Fruit fly (Drosophila melanogaster) whole organism, prepupa: Measurements from ENCODE around the gene Neurl4.

Source experiments
- CG10631 ChIP-seq: fragments of 200-800 bp; sonication (Bioruptor generic); optimal IDR thresholded peaks from 2 replicates; lab custom pipeline; 2016; ENCODE audit warnings: missing biosample characterization, missing genetic modification characterization
- CG10669 ChIP-seq: fragments of 200-800 bp; sonication (Bioruptor generic); optimal IDR thresholded peaks from 3 replicates; lab custom pipeline; 2018; ENCODE audit warnings: missing biosample characterization, mild to moderate bottlenecking, missing genetic modification characterization, moderate library complexity
- CG11294 ChIP-seq: fragments of 200-800 bp; sonication (Bioruptor generic); IDR thresholded peaks from 2 replicates; pipeline ENCODE4 v1.3.6; 2022; ENCODE audit warnings: missing biosample characterization, missing genetic modification characterization
- CG11762 ChIP-seq: fragments of 200-800 bp; sonication (Bioruptor generic); optimal IDR thresholded peaks from 3 replicates; lab custom pipeline; 2016; ENCODE audit warnings: missing biosample characterization, missing genetic modification characterization; ENCODE audit not compliant: insufficient read depth
- CG11902 ChIP-seq: fragments of 200-800 bp; sonication (Bioruptor generic); optimal IDR thresholded peaks from 3 replicates; lab custom pipeline; 2016; ENCODE audit warnings: missing biosample characterization, missing genetic modification characterization
- CG15336 ChIP-seq: fragments of 200-800 bp; sonication (Bioruptor generic); IDR thresholded peaks from 2 replicates; pipeline ENCODE4 v1.3.6; 2022; ENCODE audit warnings: missing biosample characterization, missing genetic modification characterization
- CG1621 ChIP-seq: fragments of 200-800 bp; sonication (Bioruptor generic); optimal IDR thresholded peaks from 3 replicates; lab custom pipeline; 2018; ENCODE audit warnings: missing biosample characterization, mild to moderate bottlenecking, missing genetic modification characterization
- CG16779 ChIP-seq: fragments of 200-800 bp; sonication (Bioruptor generic); optimal IDR thresholded peaks from 3 replicates; lab custom pipeline; 2017; ENCODE audit warnings: missing biosample characterization, mild to moderate bottlenecking, missing genetic modification characterization
- CG3032 ChIP-seq: fragments of 200-800 bp; optimal IDR thresholded peaks from 2 replicates; lab custom pipeline; 2019; ENCODE audit warnings: missing biosample characterization, mild to moderate bottlenecking, missing genetic modification characterization, moderate library complexity
- CG31627 ChIP-seq: fragments of 200-800 bp; sonication (Bioruptor generic); optimal IDR thresholded peaks from 3 replicates; lab custom pipeline; 2016; ENCODE audit warnings: missing biosample characterization, missing genetic modification characterization
- CG32006 ChIP-seq: fragments of 200-800 bp; sonication (Bioruptor generic); optimal IDR thresholded peaks from 3 replicates; lab custom pipeline; 2017; ENCODE audit warnings: missing biosample characterization, mild to moderate bottlenecking, missing genetic modification characterization
- CG3919 ChIP-seq: fragments of 200-800 bp; sonication (Bioruptor generic); optimal IDR thresholded peaks from 3 replicates; lab custom pipeline; 2016; ENCODE audit warnings: missing biosample characterization, missing genetic modification characterization
- CG4318 ChIP-seq: fragments of 200-800 bp; sonication (Bioruptor generic); optimal IDR thresholded peaks from 3 replicates; lab custom pipeline; 2017; ENCODE audit warnings: missing biosample characterization, mild to moderate bottlenecking, missing genetic modification characterization
- CG6163 ChIP-seq: fragments of 200-800 bp; sonication (Bioruptor generic); IDR thresholded peaks from 3 replicates; pipeline ENCODE4 v1.3.6; 2022; ENCODE audit warnings: missing biosample characterization, missing genetic modification characterization
- CG6276 ChIP-seq: fragments of 200-800 bp; sonication (Bioruptor generic); optimal IDR thresholded peaks from 2 replicates; lab custom pipeline; 2017; ENCODE audit warnings: missing biosample characterization, mild to moderate bottlenecking, missing genetic modification characterization
- CG6792 ChIP-seq: fragments of 200-800 bp; sonication (Bioruptor generic); optimal IDR thresholded peaks from 3 replicates; lab custom pipeline; 2016; ENCODE audit warnings: missing biosample characterization, missing genetic modification characterization
- CG6808 ChIP-seq: fragments of 200-800 bp; sonication (Bioruptor generic); optimal IDR thresholded peaks from 3 replicates; lab custom pipeline; 2017; ENCODE audit warnings: missing biosample characterization, missing genetic modification characterization, mild to moderate bottlenecking, moderate library complexity, missing genetic modification reagents
- CG6854 ChIP-seq: fragments of 200-800 bp; sonication (Bioruptor generic); optimal IDR thresholded peaks from 2 replicates; lab custom pipeline; 2017; ENCODE audit warnings: missing biosample characterization, mild to moderate bottlenecking, missing genetic modification characterization
- CG8119 ChIP-seq: fragments of 200-800 bp; sonication (Bioruptor generic); IDR thresholded peaks from 3 replicates; pipeline ENCODE4 v1.3.6; 2022; ENCODE audit warnings: missing biosample characterization, missing genetic modification characterization
- CG8319 ChIP-seq: fragments of 200-800 bp; sonication (Bioruptor generic); optimal IDR thresholded peaks from 3 replicates; lab custom pipeline; 2016; ENCODE audit warnings: missing biosample characterization, missing genetic modification characterization
- CG9139 ChIP-seq: fragments of 200-800 bp; sonication (Bioruptor generic); optimal IDR thresholded peaks from 3 replicates; lab custom pipeline; 2017; ENCODE audit warnings: missing biosample characterization, mild to moderate bottlenecking, missing genetic modification characterization
- Eip75B ChIP-seq: fragments of 200-800 bp; sonication (Bioruptor generic); optimal IDR thresholded peaks from 3 replicates; lab custom pipeline; 2016; ENCODE audit warnings: missing biosample characterization, missing genetic modification characterization
- Eip78C ChIP-seq: fragments of 200-800 bp; sonication (Bioruptor generic); peaks from one replicate; lab custom pipeline; 2016; ENCODE audit warnings: missing biosample characterization, missing genetic modification characterization
- Eip93F ChIP-seq: fragments of 200-800 bp; sonication (Bioruptor generic); optimal IDR thresholded peaks from 2 replicates; lab custom pipeline; 2016; ENCODE audit warnings: missing biosample characterization, mild to moderate bottlenecking, missing genetic modification characterization
- Ets21C ChIP-seq: fragments of 200-800 bp; sonication (Bioruptor generic); optimal IDR thresholded peaks from 3 replicates; lab custom pipeline; 2016; ENCODE audit warnings: missing biosample characterization, missing genetic modification characterization
- Ets96B ChIP-seq: fragments of 200-800 bp; optimal IDR thresholded peaks from 2 replicates; lab custom pipeline; 2019; ENCODE audit warnings: missing biosample characterization, mild to moderate bottlenecking, missing genetic modification characterization, moderate library complexity
- Gug ChIP-seq: fragments of 200-800 bp; sonication (Bioruptor generic); IDR thresholded peaks from 2 replicates; pipeline ENCODE4 v1.3.6; 2022; ENCODE audit warnings: missing biosample characterization, missing genetic modification characterization
- Hr38 ChIP-seq: sonication (Bioruptor generic); optimal IDR thresholded peaks from 2 replicates; lab custom pipeline; 2016; ENCODE audit warnings: missing biosample characterization, missing genetic modification characterization
- Hr39 ChIP-seq: fragments of 200-800 bp; sonication (Bioruptor generic); optimal IDR thresholded peaks from 2 replicates; lab custom pipeline; 2016; ENCODE audit warnings: missing biosample characterization, missing genetic modification characterization
- Hr4 ChIP-seq: fragments of 200-800 bp; sonication (Bioruptor generic); optimal IDR thresholded peaks from 3 replicates; lab custom pipeline; 2016; ENCODE audit warnings: missing biosample characterization, missing genetic modification characterization
- Lpt ChIP-seq: fragments of 200-800 bp; sonication (Bioruptor generic); optimal IDR thresholded peaks from 3 replicates; lab custom pipeline; 2016; ENCODE audit warnings: missing biosample characterization, missing genetic modification characterization
- Met ChIP-seq: fragments of 200-800 bp; sonication (Bioruptor generic); optimal IDR thresholded peaks from 3 replicates; lab custom pipeline; 2016; ENCODE audit warnings: missing biosample characterization, missing genetic modification characterization
- OdsH ChIP-seq: fragments of 200-800 bp; sonication (Bioruptor generic); optimal IDR thresholded peaks from 3 replicates; lab custom pipeline; 2016; ENCODE audit warnings: missing biosample characterization, missing genetic modification characterization
- Smox ChIP-seq: fragments of 200-800 bp; sonication (Bioruptor generic); optimal IDR thresholded peaks from 3 replicates; lab custom pipeline; 2016; ENCODE audit warnings: missing biosample characterization, missing genetic modification characterization
- Sox102F ChIP-seq: fragments of 200-800 bp; sonication (Bioruptor generic); optimal IDR thresholded peaks from 2 replicates; lab custom pipeline; 2016; ENCODE audit warnings: missing biosample characterization, mild to moderate bottlenecking, missing genetic modification characterization
- Sox14 ChIP-seq: fragments of 200-800 bp; sonication (Bioruptor generic); optimal IDR thresholded peaks from 3 replicates; lab custom pipeline; 2016; ENCODE audit warnings: missing biosample characterization, missing genetic modification characterization
- Sox15 ChIP-seq: fragments of 200-800 bp; sonication (Bioruptor generic); optimal IDR thresholded peaks from 3 replicates; lab custom pipeline; 2016; ENCODE audit warnings: missing biosample characterization, missing genetic modification characterization
- achi ChIP-seq: fragments of 200-800 bp; sonication (Bioruptor generic); optimal IDR thresholded peaks from 3 replicates; lab custom pipeline; 2016; ENCODE audit warnings: missing biosample characterization, missing genetic modification characterization
- acj6 ChIP-seq: fragments of 200-800 bp; sonication (Bioruptor generic); optimal IDR thresholded peaks from 3 replicates; lab custom pipeline; 2016; ENCODE audit warnings: missing biosample characterization, missing genetic modification characterization
- cyc ChIP-seq: fragments of 200-800 bp; sonication (Bioruptor generic); optimal IDR thresholded peaks from 3 replicates; lab custom pipeline; 2016; ENCODE audit warnings: missing biosample characterization, missing genetic modification characterization
- dac ChIP-seq: fragments of 200-800 bp; sonication (Bioruptor generic); optimal IDR thresholded peaks from 2 replicates; lab custom pipeline; 2017; ENCODE audit warnings: missing biosample characterization, mild to moderate bottlenecking, missing genetic modification characterization
- eg ChIP-seq: fragments of 200-800 bp; sonication (Bioruptor generic); IDR thresholded peaks from 3 replicates; pipeline ENCODE4 v1.3.6; 2022; ENCODE audit warnings: missing biosample characterization, missing genetic modification characterization
- esn ChIP-seq: fragments of 200-800 bp; sonication (Bioruptor generic); optimal IDR thresholded peaks from 2 replicates; lab custom pipeline; 2016; ENCODE audit warnings: missing biosample characterization, mild to moderate bottlenecking, missing genetic modification characterization, moderate library complexity
- fd85E ChIP-seq: fragments of 200-800 bp; sonication (Bioruptor generic); optimal IDR thresholded peaks from 3 replicates; lab custom pipeline; 2016; ENCODE audit warnings: missing biosample characterization, missing genetic modification characterization
- fkh ChIP-seq: fragments of 200-800 bp; sonication (Bioruptor generic); optimal IDR thresholded peaks from 3 replicates; lab custom pipeline; 2017; ENCODE audit warnings: missing biosample characterization, mild to moderate bottlenecking, missing genetic modification characterization, moderate library complexity
- lz ChIP-seq: fragments of 200-800 bp; sonication (Bioruptor generic); optimal IDR thresholded peaks from 3 replicates; lab custom pipeline; 2016; ENCODE audit warnings: missing biosample characterization, missing genetic modification characterization
- net ChIP-seq: fragments of 200-800 bp; sonication (Bioruptor generic); optimal IDR thresholded peaks from 3 replicates; lab custom pipeline; 2016; ENCODE audit warnings: missing biosample characterization, missing genetic modification characterization
- salr ChIP-seq, 2 experiments: fragments of 200-800 bp; sonication (Bioruptor generic); optimal IDR thresholded peaks; 3 replicates each; lab custom pipeline; 2016 to 2018; ENCODE audit warnings: missing biosample characterization in 2 of 2, missing genetic modification characterization in 2 of 2, mild to moderate bottlenecking in 1 of 2
- ss ChIP-seq, 2 experiments: fragments of 200-800 bp; sonication (Bioruptor generic); optimal IDR thresholded peaks; 2 replicates in 1 of 2; 3 replicates in 1 of 2; lab custom pipeline; 2017 to 2018; ENCODE audit warnings: mild to moderate bottlenecking in 2 of 2, missing biosample characterization in 2 of 2, missing genetic modification characterization in 2 of 2, moderate library complexity in 1 of 2
- svp ChIP-seq: fragments of 200-800 bp; sonication (Bioruptor generic); peaks from one replicate; lab custom pipeline; 2016; ENCODE audit warnings: missing biosample characterization, missing genetic modification characterization
- topi ChIP-seq: fragments of 200-800 bp; sonication (Bioruptor generic); optimal IDR thresholded peaks from 3 replicates; lab custom pipeline; 2016; ENCODE audit warnings: missing biosample characterization, missing genetic modification characterization
- vri ChIP-seq: fragments of 200-800 bp; sonication (Bioruptor generic); optimal IDR thresholded peaks from 3 replicates; lab custom pipeline; 2016; ENCODE audit warnings: missing biosample characterization, mild to moderate bottlenecking, missing genetic modification characterization

The Neurl4 gene

dm6 chr3L:14004963-14005458 lies 44.7 kb downstream of the Neurl4 start:
- TF ChIP-seq CG16779 (tag; lab: Kevin White, UChicago) (peak; percentile 97), Sox102F (GFP tag; lab: Kevin White, UChicago) (peak; percentile 96), Ets21C (peak; percentile 97), CG8319 (GFP tag; lab: Kevin White, UChicago) (peak; percentile 98), CG11902 (GFP tag; lab: Kevin White, UChicago) (peak; percentile 99), OdsH (GFP tag; lab: Kevin White, UChicago) (peak; percentile 99), vri (GFP tag; lab: Kevin White, UChicago) (peak; percentile 97), svp (GFP tag; lab: Kevin White, UChicago) (peak; percentile 99), Hr4 (GFP tag; lab: Kevin White, UChicago) (peak; percentile 99), Smox (peak; percentile 97), salr (GFP tag; optimal IDR thresholded peaks at IDR 0.05; lab: Kevin White, UChicago) (peak; percentile 96 to 99), acj6 (GFP tag; lab: Kevin White, UChicago) (peak; percentile 99), Eip93F (GFP tag; lab: Kevin White, UChicago) (peak; percentile 94), CG1621 (peak; percentile 96), fkh (GFP tag; lab: Kevin White, UChicago) (peak; percentile 89), CG6163 (GFP tag; lab: Robert Waterston, UW) (peak; percentile 99), CG31627 (GFP tag; lab: Kevin White, UChicago) (peak; percentile 99), Gug (GFP tag; lab: Robert Waterston, UW) (peak; percentile 97), cyc (peak; percentile 99), eg (GFP tag; lab: Robert Waterston, UW) (peak; percentile 99), Ets96B (peak; percentile 98), esn (GFP tag; lab: Kevin White, UChicago) (peak; percentile 99), CG9139 (GFP tag; lab: Kevin White, UChicago) (peak; percentile 90), lz (GFP tag; lab: Kevin White, UChicago) (peak; percentile 98), Eip75B (peak; percentile 99), CG10669 (GFP tag; lab: Kevin White, UChicago) (peak; percentile 98), CG4318 (GFP tag; lab: Kevin White, UChicago) (peak; percentile 98), dac (GFP tag; lab: Kevin White, UChicago) (peak; percentile 99), Sox15 (GFP tag; lab: Kevin White, UChicago) (peak; percentile 98), CG10631 (peak; percentile 98), CG6854 (peak; percentile 92), CG32006 (GFP tag; lab: Kevin White, UChicago) (peak; percentile 100), CG11762 (GFP tag; lab: Kevin White, UChicago) (peak; percentile 96), fd85E (GFP tag; lab: Kevin White, UChicago) (peak; percentile 92), Hr39 (GFP tag; lab: Kevin White, UChicago) (peak; percentile 99), topi (GFP tag; lab: Kevin White, UChicago) (peak; percentile 98), ss (GFP tag; optimal IDR thresholded peaks at IDR 0.05; lab: Kevin White, UChicago) (peak; percentile 92 to 96), CG3032 (tag; lab: Kevin White, UChicago) (peak; percentile 94), CG6808 (GFP tag; lab: Kevin White, UChicago) (peak; percentile 95), Met (GFP tag; lab: Kevin White, UChicago) (peak; percentile 98), Eip78C (GFP tag; lab: Kevin White, UChicago) (peak; percentile 100), CG6792 (GFP tag; lab: Kevin White, UChicago) (peak; percentile 98), CG3919 (GFP tag; lab: Kevin White, UChicago) (peak; percentile 99), achi (GFP tag; lab: Kevin White, UChicago) (peak; percentile 98), CG8119 (GFP tag; lab: Robert Waterston, UW) (peak; percentile 99), Lpt (peak; percentile 99), CG11294 (GFP tag; lab: Robert Waterston, UW) (peak; percentile 98), CG6276 (peak; percentile 98), net (peak; percentile 99), Hr38 (peak; percentile 98), Sox14 (GFP tag; lab: Kevin White, UChicago) (peak; percentile 99), CG15336 (GFP tag; lab: Robert Waterston, UW) (peak; percentile 99)
